Fruit fly (Drosophila melanogaster) whole organism, embryonic: ENCODE measurements around the gene wfs1.

ENCODE experiments used
- B-H1 ChIP-seq: fragments of 200-800 bp; sonication (Bioruptor generic); IDR thresholded peaks from 3 replicates; pipeline ENCODE4 v1.3.6; 2022; ENCODE audit warnings: missing biosample characterization, missing genetic modification characterization
- Blimp-1 ChIP-seq: fragments of 200-800 bp; sonication (Bioruptor generic); optimal IDR thresholded peaks from 3 replicates; lab custom pipeline; 2018; ENCODE audit warnings: missing biosample characterization, missing genetic modification characterization, mild to moderate bottlenecking, moderate library complexity, missing genetic modification reagents
- CG13287 ChIP-seq: fragments of 200-800 bp; sonication (Bioruptor generic); IDR thresholded peaks from 2 replicates; pipeline ENCODE4 v1.3.6; 2022; ENCODE audit warnings: missing biosample characterization, missing genetic modification characterization; ENCODE audit not compliant: partially characterized antibody
- CG13775 ChIP-seq: fragments of 200-800 bp; sonication (Bioruptor generic); optimal IDR thresholded peaks from 3 replicates; lab custom pipeline; 2017; ENCODE audit warnings: missing biosample characterization, mild to moderate bottlenecking, missing genetic modification characterization
- CG16779 ChIP-seq: fragments of 200-800 bp; sonication (Bioruptor generic); IDR thresholded peaks from 2 replicates; pipeline ENCODE4 v1.3.6; 2022; ENCODE audit warnings: missing biosample characterization, missing genetic modification characterization
- CG17829 ChIP-seq: fragments of 200-800 bp; optimal IDR thresholded peaks from 2 replicates; lab custom pipeline; 2019; ENCODE audit warnings: missing biosample characterization, mild to moderate bottlenecking, missing genetic modification characterization, moderate library complexity
- CG2875 ChIP-seq: fragments of 200-800 bp; sonication (Bioruptor generic); optimal IDR thresholded peaks from 2 replicates; lab custom pipeline; 2017; ENCODE audit warnings: missing biosample characterization, mild to moderate bottlenecking, missing genetic modification characterization, missing genetic modification reagents
- CG33557 ChIP-seq: fragments of 200-800 bp; sonication (Bioruptor generic); optimal IDR thresholded peaks from 2 replicates; lab custom pipeline; 2019; ENCODE audit warnings: missing biosample characterization, mild to moderate bottlenecking, missing genetic modification characterization, moderate library complexity
- CG3407 ChIP-seq: fragments of 200-800 bp; sonication (Bioruptor generic); optimal IDR thresholded peaks from 2 replicates; lab custom pipeline; 2018; ENCODE audit warnings: missing biosample characterization, mild to moderate bottlenecking, missing genetic modification characterization
- CG4328 ChIP-seq: fragments of 200-800 bp; sonication (Bioruptor generic); optimal IDR thresholded peaks from 3 replicates; lab custom pipeline; 2017; ENCODE audit warnings: missing biosample characterization, missing genetic modification reagents, missing genetic modification characterization
- CG4730 ChIP-seq: fragments of 200-800 bp; sonication (Bioruptor generic); IDR thresholded peaks from 2 replicates; pipeline ENCODE4 v1.3.6; 2022; ENCODE audit warnings: missing biosample characterization, missing genetic modification characterization
- CG6254 ChIP-seq: fragments of 200-800 bp; sonication (Bioruptor generic); optimal IDR thresholded peaks from 3 replicates; lab custom pipeline; 2017; ENCODE audit warnings: mild to moderate bottlenecking, missing biosample characterization, missing genetic modification reagents, missing genetic modification characterization
- CG7839 ChIP-seq: fragments of 200-800 bp; sonication (Bioruptor generic); optimal IDR thresholded peaks from 3 replicates; lab custom pipeline; 2018; ENCODE audit warnings: missing biosample characterization, mild to moderate bottlenecking, missing genetic modification characterization, moderate library complexity
- E2f1 ChIP-seq: fragments of 200-800 bp; sonication (Bioruptor generic); IDR thresholded peaks from 2 replicates; pipeline ENCODE4 v1.3.6; 2022; ENCODE audit warnings: missing biosample characterization, missing genetic modification characterization
- HmgD ChIP-seq: fragments of 200-800 bp; sonication (Bioruptor generic); optimal IDR thresholded peaks from 3 replicates; lab custom pipeline; 2016; ENCODE audit warnings: missing biosample characterization, missing genetic modification characterization
- HmgZ ChIP-seq: fragments of 200-800 bp; sonication (Bioruptor generic); optimal IDR thresholded peaks from 2 replicates; lab custom pipeline; 2018; ENCODE audit warnings: missing biosample characterization, mild to moderate bottlenecking, missing genetic modification characterization
- Hmx ChIP-seq: fragments of 200-800 bp; sonication (Bioruptor generic); optimal IDR thresholded peaks from 2 replicates; lab custom pipeline; 2016; ENCODE audit warnings: missing biosample characterization, missing genetic modification characterization
- Lhr ChIP-seq: fragments of 200-800 bp; sonication (Bioruptor generic); optimal IDR thresholded peaks from 3 replicates; lab custom pipeline; 2017; ENCODE audit warnings: mild to moderate bottlenecking, missing biosample characterization, missing genetic modification reagents, missing genetic modification characterization
- Pdp1 ChIP-seq, 2 experiments: fragments of 200-800 bp; sonication (Bioruptor generic); optimal IDR thresholded peaks; 3 replicates each; lab custom pipeline; 2016; ENCODE audit warnings: missing biosample characterization in 2 of 2, missing genetic modification characterization in 2 of 2, mild to moderate bottlenecking in 1 of 2, moderate library complexity in 1 of 2
- Rfx ChIP-seq: fragments of 200-800 bp; sonication (Bioruptor generic); IDR thresholded peaks from 2 replicates; pipeline ENCODE4 v1.3.6; 2022; ENCODE audit warnings: missing biosample characterization, missing genetic modification characterization
- Spps ChIP-seq: fragments of 200-800 bp; sonication (Bioruptor generic); optimal IDR thresholded peaks from 2 replicates; lab custom pipeline; 2018; ENCODE audit warnings: missing biosample characterization, mild to moderate bottlenecking, missing genetic modification characterization
- Sry-β ChIP-seq: fragments of 200-800 bp; sonication (Bioruptor generic); optimal IDR thresholded peaks from 2 replicates; lab custom pipeline; 2018; ENCODE audit warnings: missing biosample characterization, mild to moderate bottlenecking, missing genetic modification characterization, moderate library complexity
- abd-A ChIP-seq: fragments of 200-800 bp; sonication (Bioruptor generic); optimal IDR thresholded peaks from 3 replicates; lab custom pipeline; 2019; ENCODE audit warnings: missing biosample characterization, mild to moderate bottlenecking, missing genetic modification characterization, moderate library complexity
- amos ChIP-seq: fragments of 200-800 bp; sonication (Bioruptor generic); IDR thresholded peaks from 2 replicates; pipeline ENCODE4 v1.3.6; 2022; ENCODE audit warnings: missing biosample characterization, missing genetic modification characterization; ENCODE audit not compliant: partially characterized antibody
- aop ChIP-seq: fragments of 200-800 bp; sonication (Bioruptor generic); IDR thresholded peaks from 2 replicates; pipeline ENCODE4 v1.3.6; 2022; ENCODE audit warnings: missing biosample characterization, missing genetic modification characterization
- az2 ChIP-seq: fragments of 200-800 bp; sonication (Bioruptor generic); optimal IDR thresholded peaks from 3 replicates; lab custom pipeline; 2016; ENCODE audit warnings: missing biosample characterization, missing genetic modification characterization
- cas ChIP-seq: fragments of 200-800 bp; sonication (Bioruptor generic); IDR thresholded peaks from 2 replicates; pipeline ENCODE4 v1.3.6; 2022; ENCODE audit warnings: missing biosample characterization, missing genetic modification characterization
- corto ChIP-seq: fragments of 200-800 bp; sonication (Bioruptor generic); optimal IDR thresholded peaks from 2 replicates; lab custom pipeline; 2016; ENCODE audit warnings: missing biosample characterization, mild to moderate bottlenecking, missing genetic modification characterization, moderate library complexity
- disco-r ChIP-seq: fragments of 200-800 bp; sonication (Bioruptor generic); optimal IDR thresholded peaks from 2 replicates; lab custom pipeline; 2016; ENCODE audit warnings: missing biosample characterization, missing genetic modification characterization
- psq ChIP-seq: fragments of 200-800 bp; sonication (Bioruptor generic); optimal IDR thresholded peaks from 2 replicates; lab custom pipeline; 2017; ENCODE audit warnings: missing biosample characterization, missing genetic modification characterization
- pzg ChIP-seq: fragments of 200-800 bp; sonication (Bioruptor generic); optimal IDR thresholded peaks from 3 replicates; lab custom pipeline; 2018; ENCODE audit warnings: missing biosample characterization, mild to moderate bottlenecking, missing genetic modification characterization, moderate library complexity
- schlank ChIP-seq: fragments of 200-800 bp; sonication (Bioruptor generic); optimal IDR thresholded peaks from 2 replicates; lab custom pipeline; 2018; ENCODE audit warnings: missing biosample characterization, mild to moderate bottlenecking, missing genetic modification characterization
- sd ChIP-seq: fragments of 200-800 bp; sonication (Bioruptor generic); optimal IDR thresholded peaks from 3 replicates; lab custom pipeline; 2018; ENCODE audit warnings: missing biosample characterization, mild to moderate bottlenecking, missing genetic modification characterization, moderate library complexity
- seq ChIP-seq: fragments of 200-800 bp; sonication (Bioruptor generic); IDR thresholded peaks from 2 replicates; pipeline ENCODE4 v1.3.6; 2022; ENCODE audit warnings: missing biosample characterization, missing genetic modification characterization
- sr ChIP-seq: fragments of 200-800 bp; sonication (Bioruptor generic); IDR thresholded peaks from 3 replicates; pipeline ENCODE4 v1.3.6; 2022; ENCODE audit warnings: missing biosample characterization, missing genetic modification characterization
- stc ChIP-seq: fragments of 200-800 bp; sonication (Bioruptor generic); IDR thresholded peaks from 2 replicates; pipeline ENCODE4 v1.3.6; 2022; ENCODE audit warnings: missing biosample characterization, missing genetic modification characterization
- usp ChIP-seq: fragments of >200 bp; optimal IDR thresholded peaks from 2 replicates; lab custom pipeline; 2017; ENCODE audit warnings: missing biosample characterization, missing genetic modification characterization
- vvl ChIP-seq: fragments of 200-800 bp; sonication (Bioruptor generic); IDR thresholded peaks from 2 replicates; pipeline ENCODE4 v1.3.6; 2022; ENCODE audit warnings: missing biosample characterization, missing genetic modification characterization
- yki ChIP-seq: fragments of >200 bp; optimal IDR thresholded peaks from 3 replicates; lab custom pipeline; 2018
- zfh1 ChIP-seq: fragments of 200-800 bp; sonication (Bioruptor generic); IDR thresholded peaks from 3 replicates; pipeline ENCODE4 v1.3.6; 2022; ENCODE audit warnings: missing biosample characterization, missing genetic modification characterization

Gene wfs1

dm6 chr3R:22684044-22684947 lies 5.9 kb downstream of the wfs1 start (continued):
- TF ChIP-seq schlank (no peak), cas (no peak), sr (no peak), CG17829 (tag; lab: Kevin White, UChicago) (no peak), stc (GFP tag; lab: Robert Waterston, UW) (no peak), Rfx (GFP tag; lab: Robert Waterston, UW) (no peak), pzg (GFP tag; lab: Kevin White, UChicago) (no peak), CG6254 (GFP tag; lab: Kevin White, UChicago) (peak; percentile 4), Spps (tag; lab: Kevin White, UChicago) (no peak), Lhr (no peak), yki (lab: Kevin White, UChicago) (no peak), Blimp-1 (GFP tag; lab: Kevin White, UChicago) (no peak), Sry-β (GFP tag; lab: Kevin White, UChicago) (no peak), aop (GFP tag; lab: Robert Waterston, UW) (no peak), HmgD (GFP tag; lab: Kevin White, UChicago) (no peak), disco-r (no peak), CG4328 (GFP tag; lab: Kevin White, UChicago) (peak; percentile 3), Hmx (GFP tag; lab: Kevin White, UChicago) (no peak), CG13287 (GFP tag; lab: Robert Waterston, UW) (no peak), seq (GFP tag; lab: Robert Waterston, UW) (no peak), CG4730 (no peak), CG13775 (no peak), CG3407 (GFP tag; lab: Kevin White, UChicago) (no peak), corto (GFP tag; lab: Kevin White, UChicago) (no peak), usp (GFP tag; lab: Kevin White, UChicago) (no peak), psq (GFP tag; lab: Kevin White, UChicago) (no peak), CG33557 (GFP tag; lab: Kevin White, UChicago) (no peak), CG2875 (GFP tag; lab: Kevin White, UChicago) (no peak)
- TF ChIP-seq, all 482 proteins: peak for 45

DNA sequence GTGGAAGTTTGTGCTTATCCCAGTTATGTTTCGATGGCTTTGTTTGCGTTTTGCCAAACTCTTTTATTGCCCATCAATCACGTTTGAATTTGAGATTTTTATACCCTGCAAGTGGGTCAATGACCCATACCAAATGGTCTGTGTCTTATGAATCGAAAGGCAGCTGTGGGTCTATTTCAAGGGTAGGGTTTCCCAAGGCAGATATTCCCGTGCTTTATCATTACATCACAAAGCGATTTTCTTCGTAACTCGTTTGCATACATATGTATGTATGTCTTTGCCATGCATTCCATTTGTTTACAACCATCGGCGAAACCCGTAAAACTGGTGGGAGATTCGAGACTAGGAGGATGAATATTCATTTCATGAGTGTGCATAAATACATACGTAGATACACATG lies 14.7 kb downstream of the wfs1 start:
- TF ChIP-seq az2 (GFP tag; lab: Kevin White, UChicago) (no peak), zfh1 (GFP tag; lab: Robert Waterston, UW) (no peak), vvl (GFP tag; lab: Robert Waterston, UW) (peak; percentile 85; the same call in 1 of the 2 replicates), sd (tag; lab: Kevin White, UChicago) (peak; percentile 11), HmgZ (tag; lab: Kevin White, UChicago) (no peak), B-H1 (GFP tag; lab: Robert Waterston, UW) (no peak), CG16779 (no peak), CG7839 (tag; lab: Kevin White, UChicago) (no peak), Hmx (GFP tag; lab: Kevin White, UChicago) (no peak), schlank (no peak), Pdp1 (GFP tag; optimal IDR thresholded peaks at IDR 0.05; lab: Kevin White, UChicago) (peak in 1 of 2 experiments; percentile 55), E2f1 (no peak), abd-A (tag; lab: Kevin White, UChicago) (peak; percentile 39), amos (GFP tag; lab: Robert Waterston, UW) (no peak)
